Fruit fly (Drosophila melanogaster) whole organism, embryonic: ENCODE data around the gene CG10019.

Source experiments
- B-H2 ChIP-seq: fragments of 200-800 bp; sonication (Bioruptor generic); optimal IDR thresholded peaks from 2 replicates; lab custom pipeline; 2018; ENCODE audit warnings: missing biosample characterization, mild to moderate bottlenecking, missing genetic modification characterization
- Bdp1 ChIP-seq: fragments of 200-800 bp; sonication (Bioruptor generic); optimal IDR thresholded peaks from 3 replicates; lab custom pipeline; 2016; ENCODE audit warnings: missing biosample characterization, missing genetic modification characterization
- Bgb ChIP-seq: fragments of 200-800 bp; sonication (Bioruptor generic); IDR thresholded peaks from 2 replicates; pipeline ENCODE4 v1.3.6; 2022; ENCODE audit warnings: missing biosample characterization, missing genetic modification characterization; ENCODE audit not compliant: partially characterized antibody
- CG10147 ChIP-seq: fragments of 200-800 bp; sonication (Bioruptor generic); optimal IDR thresholded peaks from 2 replicates; lab custom pipeline; 2019; ENCODE audit warnings: missing biosample characterization, mild to moderate bottlenecking, missing genetic modification characterization, moderate library complexity
- CG1024 ChIP-seq: fragments of 200-800 bp; sonication (Bioruptor generic); IDR thresholded peaks from 2 replicates; pipeline ENCODE4 v1.3.6; 2022; ENCODE audit warnings: missing biosample characterization, missing genetic modification characterization
- CG10321 ChIP-seq: fragments of 200-800 bp; sonication (Bioruptor generic); IDR thresholded peaks from 2 replicates; pipeline ENCODE4 v1.3.6; 2022; ENCODE audit warnings: missing biosample characterization, missing genetic modification characterization
- CG10431 ChIP-seq: fragments of 200-800 bp; sonication (Bioruptor generic); optimal IDR thresholded peaks from 3 replicates; lab custom pipeline; 2018; ENCODE audit warnings: missing biosample characterization, mild to moderate bottlenecking, missing genetic modification characterization
- CG11456 ChIP-seq: fragments of 200-800 bp; sonication (Bioruptor generic); IDR thresholded peaks from 3 replicates; pipeline ENCODE4 v1.3.6; 2022; ENCODE audit warnings: missing biosample characterization, missing genetic modification characterization
- CG11504 ChIP-seq: fragments of 200-800 bp; sonication (Bioruptor generic); optimal IDR thresholded peaks from 3 replicates; lab custom pipeline; 2019; ENCODE audit warnings: missing biosample characterization, mild to moderate bottlenecking, missing genetic modification characterization, moderate library complexity
- CG11695 ChIP-seq: fragments of 200-800 bp; sonication (Bioruptor generic); IDR thresholded peaks from 3 replicates; pipeline ENCODE4 v1.3.6; 2022; ENCODE audit warnings: missing biosample characterization, missing genetic modification characterization
- CG11723 ChIP-seq: fragments of 200-800 bp; sonication (Bioruptor generic); optimal IDR thresholded peaks from 2 replicates; lab custom pipeline; 2017; ENCODE audit warnings: missing biosample characterization, mild to moderate bottlenecking, missing genetic modification characterization
- CG14441 ChIP-seq: fragments of 200-800 bp; sonication (Bioruptor generic); IDR thresholded peaks from 2 replicates; pipeline ENCODE4 v1.3.6; 2022; ENCODE audit warnings: missing biosample characterization, missing genetic modification characterization
- CG17802 ChIP-seq: fragments of 200-800 bp; sonication (Bioruptor generic); optimal IDR thresholded peaks from 2 replicates; lab custom pipeline; 2018; ENCODE audit warnings: missing biosample characterization, mild to moderate bottlenecking, missing genetic modification characterization, moderate library complexity
- CG2889 ChIP-seq: fragments of 200-800 bp; sonication (Bioruptor generic); IDR thresholded peaks from 3 replicates; pipeline ENCODE4 v1.3.6; 2022; ENCODE audit warnings: missing biosample characterization, missing genetic modification characterization
- CG30431 ChIP-seq: fragments of 200-800 bp; sonication (Bioruptor generic); optimal IDR thresholded peaks from 2 replicates; lab custom pipeline; 2017; ENCODE audit warnings: missing biosample characterization, missing genetic modification characterization
- CG31224 ChIP-seq: fragments of 200-800 bp; sonication (Bioruptor generic); IDR thresholded peaks from 2 replicates; pipeline ENCODE4 v1.3.6; 2022; ENCODE audit warnings: missing biosample characterization, missing genetic modification characterization
- CG34422 ChIP-seq: fragments of 200-800 bp; sonication (Bioruptor generic); IDR thresholded peaks from 3 replicates; pipeline ENCODE4 v1.3.6; 2022; ENCODE audit warnings: missing biosample characterization, missing genetic modification characterization
- CG3995 ChIP-seq: fragments of 200-800 bp; sonication (Bioruptor generic); optimal IDR thresholded peaks from 3 replicates; lab custom pipeline; 2016; ENCODE audit warnings: missing biosample characterization, missing genetic modification characterization
- CG4424 ChIP-seq: fragments of 200-800 bp; sonication (Bioruptor generic); optimal IDR thresholded peaks from 3 replicates; lab custom pipeline; 2016; ENCODE audit warnings: missing biosample characterization, missing genetic modification characterization
- CG4707 ChIP-seq: fragments of 200-800 bp; sonication (Bioruptor generic); optimal IDR thresholded peaks from 2 replicates; lab custom pipeline; 2018; ENCODE audit warnings: missing biosample characterization, mild to moderate bottlenecking, missing genetic modification characterization, moderate library complexity
- CG4820 ChIP-seq: fragments of 200-800 bp; sonication (Bioruptor generic); optimal IDR thresholded peaks from 3 replicates; lab custom pipeline; 2016; ENCODE audit warnings: missing biosample characterization, missing genetic modification characterization
- CG6175 ChIP-seq: fragments of 200-800 bp; sonication (Bioruptor generic); IDR thresholded peaks from 3 replicates; pipeline ENCODE4 v1.3.6; 2022; ENCODE audit warnings: missing biosample characterization, missing genetic modification characterization
- CG6689 ChIP-seq: fragments of 200-800 bp; sonication (Bioruptor generic); IDR thresholded peaks from 2 replicates; pipeline ENCODE4 v1.3.6; 2022; ENCODE audit warnings: missing biosample characterization, missing genetic modification characterization
- Doc3 ChIP-seq: fragments of 200-800 bp; sonication (Bioruptor generic); IDR thresholded peaks from 3 replicates; pipeline ENCODE4 v1.3.6; 2022; ENCODE audit warnings: missing biosample characterization, missing genetic modification characterization; ENCODE audit not compliant: partially characterized antibody
- Dp ChIP-seq: fragments of 200-800 bp; sonication (Bioruptor generic); optimal IDR thresholded peaks from 2 replicates; lab custom pipeline; 2018; ENCODE audit warnings: missing biosample characterization, mild to moderate bottlenecking, missing genetic modification characterization, moderate library complexity
- H2.0 ChIP-seq: fragments of 200-800 bp; sonication (Bioruptor generic); IDR thresholded peaks from 2 replicates; pipeline ENCODE4 v1.3.6; 2022; ENCODE audit warnings: missing biosample characterization, missing genetic modification characterization
- Lhr ChIP-seq: fragments of 200-800 bp; sonication (Bioruptor generic); optimal IDR thresholded peaks from 3 replicates; lab custom pipeline; 2017; ENCODE audit warnings: mild to moderate bottlenecking, missing biosample characterization, missing genetic modification reagents, missing genetic modification characterization
- Mes4 ChIP-seq: fragments of 200-800 bp; sonication (Bioruptor generic); optimal IDR thresholded peaks from 2 replicates; lab custom pipeline; 2016; ENCODE audit warnings: missing biosample characterization, missing genetic modification characterization
- Rx ChIP-seq: fragments of 200-800 bp; sonication (Bioruptor generic); IDR thresholded peaks from 2 replicates; pipeline ENCODE4 v1.3.6; 2022; ENCODE audit warnings: missing biosample characterization, missing genetic modification characterization
- Sox102F ChIP-seq: fragments of 200-800 bp; sonication (Bioruptor generic); optimal IDR thresholded peaks from 2 replicates; lab custom pipeline; 2018; ENCODE audit warnings: missing biosample characterization, mild to moderate bottlenecking, missing genetic modification characterization, moderate library complexity
- Taf1 ChIP-seq: fragments of 200-800 bp; sonication (Bioruptor generic); IDR thresholded peaks from 2 replicates; pipeline ENCODE4 v1.3.6; 2022; ENCODE audit warnings: missing biosample characterization, missing genetic modification characterization
- Tbp ChIP-seq: fragments of >200 bp; optimal IDR thresholded peaks from 2 replicates; lab custom pipeline; 2018; ENCODE audit warnings: missing biosample characterization, missing genetic modification characterization
- amos ChIP-seq: fragments of 200-800 bp; sonication (Bioruptor generic); IDR thresholded peaks from 2 replicates; pipeline ENCODE4 v1.3.6; 2022; ENCODE audit warnings: missing biosample characterization, missing genetic modification characterization; ENCODE audit not compliant: partially characterized antibody
- ash1 ChIP-seq: fragments of 200-800 bp; sonication (Bioruptor generic); optimal IDR thresholded peaks from 2 replicates; lab custom pipeline; 2018; ENCODE audit warnings: missing biosample characterization, mild to moderate bottlenecking, missing genetic modification characterization
- ato ChIP-seq: fragments of 200-800 bp; sonication (Bioruptor generic); IDR thresholded peaks from 2 replicates; pipeline ENCODE4 v1.3.6; 2022; ENCODE audit warnings: missing biosample characterization, missing genetic modification characterization; ENCODE audit not compliant: partially characterized antibody
- crp ChIP-seq, 2 experiments: fragments of 200-800 bp; sonication (Bioruptor generic); optimal IDR thresholded peaks; 2 replicates in 1 of 2; 3 replicates in 1 of 2; lab custom pipeline; 2017; ENCODE audit warnings: missing biosample characterization in 2 of 2, missing genetic modification characterization in 2 of 2, mild to moderate bottlenecking in 1 of 2, moderate library complexity in 1 of 2
- danr ChIP-seq: fragments of 200-800 bp; sonication (Bioruptor generic); IDR thresholded peaks from 2 replicates; pipeline ENCODE4 v1.3.6; 2022; ENCODE audit warnings: missing biosample characterization, missing genetic modification characterization
- gce ChIP-seq: fragments of 200-800 bp; sonication (Bioruptor generic); IDR thresholded peaks from 3 replicates; pipeline ENCODE4 v1.3.6; 2022; ENCODE audit warnings: missing biosample characterization, missing genetic modification characterization
- grau ChIP-seq: fragments of 200-800 bp; optimal IDR thresholded peaks from 3 replicates; lab custom pipeline; 2019; ENCODE audit warnings: missing biosample characterization, mild to moderate bottlenecking, missing genetic modification characterization, moderate library complexity
- hkb ChIP-seq, 2 experiments: fragments of 200-800 bp in 1 of 2; fragments of >200 bp in 1 of 2; sonication (Bioruptor generic) in 1 of 2; IDR thresholded peaks in 1 of 2; optimal IDR thresholded peaks in 1 of 2; 2 replicates each; pipeline versions ENCODE4 v1.3.6 to Lab custom; 2017 to 2022; ENCODE audit warnings: missing biosample characterization in 1 of 2, missing genetic modification characterization in 1 of 2
- lbe ChIP-seq: fragments of 200-800 bp; sonication (Bioruptor generic); optimal IDR thresholded peaks from 2 replicates; lab custom pipeline; 2016; ENCODE audit warnings: missing biosample characterization, mild to moderate bottlenecking, missing genetic modification characterization
- mam ChIP-seq: fragments of 200-800 bp; sonication (Bioruptor generic); optimal IDR thresholded peaks from 3 replicates; lab custom pipeline; 2016; ENCODE audit warnings: missing biosample characterization, missing genetic modification characterization
- mld ChIP-seq: fragments of 200-800 bp; sonication (Bioruptor generic); IDR thresholded peaks from 3 replicates; pipeline ENCODE4 v1.3.6; 2022; ENCODE audit warnings: missing biosample characterization, missing genetic modification characterization; ENCODE audit not compliant: partially characterized antibody
- nerfin-1 ChIP-seq: fragments of 200-800 bp; sonication (Bioruptor generic); optimal IDR thresholded peaks from 3 replicates; lab custom pipeline; 2019; ENCODE audit warnings: missing biosample characterization, mild to moderate bottlenecking, missing genetic modification characterization, moderate library complexity
- oc ChIP-seq: fragments of 200-800 bp; sonication (Bioruptor generic); optimal IDR thresholded peaks from 2 replicates; lab custom pipeline; 2018; ENCODE audit warnings: missing biosample characterization, mild to moderate bottlenecking, missing genetic modification characterization, moderate library complexity
- prd ChIP-seq, 3 experiments: fragments of >200 bp in 2 of 3; fragments of 200-800 bp in 1 of 3; sonication (Bioruptor generic) in 1 of 3; optimal IDR thresholded peaks in 2 of 3; IDR thresholded peaks in 1 of 3; 2 replicates in 2 of 3; 3 replicates in 1 of 3; pipeline versions ENCODE4 v1.3.6 to Lab custom; 2017 to 2022; ENCODE audit warnings: missing biosample characterization in 1 of 3, missing genetic modification characterization in 1 of 3
- sisA ChIP-seq: fragments of 200-800 bp; sonication (Bioruptor generic); IDR thresholded peaks from 2 replicates; pipeline ENCODE4 v1.3.6; 2022; ENCODE audit warnings: missing biosample characterization, missing genetic modification characterization
- sqz ChIP-seq: fragments of 200-800 bp; sonication (Bioruptor generic); optimal IDR thresholded peaks from 3 replicates; lab custom pipeline; 2018; ENCODE audit warnings: missing biosample characterization, mild to moderate bottlenecking, missing genetic modification characterization

CG10019 gene

DNA sequence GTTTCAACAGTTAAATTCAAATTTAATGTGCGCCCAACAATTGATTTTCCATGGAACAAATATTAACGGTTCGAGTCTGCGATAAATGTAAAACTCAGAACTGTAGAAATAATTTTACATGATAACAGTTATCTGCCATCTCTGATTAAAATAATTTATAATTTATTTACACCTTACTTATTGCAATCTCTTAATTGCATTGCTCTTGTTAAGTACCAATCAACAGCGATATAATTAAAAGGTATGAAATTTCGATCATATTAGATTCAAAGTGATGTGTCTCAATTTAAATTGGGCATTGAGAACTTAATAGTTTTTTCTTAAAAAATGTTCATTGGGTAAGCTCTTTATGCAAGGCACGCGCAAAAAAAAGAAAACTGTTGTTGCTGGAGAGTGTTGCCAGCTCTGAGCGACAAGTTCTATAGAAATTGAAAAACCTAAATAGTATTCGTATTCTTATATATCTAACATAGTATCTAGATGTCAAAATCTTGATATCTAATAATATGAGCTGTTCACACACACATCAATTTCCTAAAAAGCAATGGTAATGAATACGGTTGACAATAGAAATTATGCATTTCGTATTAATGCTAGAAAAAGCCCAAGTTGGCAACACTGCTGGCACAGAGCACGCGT is 72.7 kb downstream of the CG10019 start (continued):
- peak; percentile 54; the same call in 1 of the 2 replicates for TF ChIP-seq H2.0 (GFP tag; lab: Robert Waterston, UW)
- no peak for TF ChIP-seq Tbp (GFP tag; lab: Kevin White, UChicago)
- no peak for TF ChIP-seq CG10431 (GFP tag; lab: Kevin White, UChicago)
- peak; percentile 46; the same call in 1 of the 3 replicates for TF ChIP-seq gce (GFP tag; lab: Robert Waterston, UW)
- TF ChIP-seq CG11695 (GFP tag; lab: Robert Waterston, UW): peak; percentile 67
- peak; percentile 63 for TF ChIP-seq CG4707 (GFP tag; lab: Kevin White, UChicago)
- TF ChIP-seq Bgb (GFP tag; lab: Robert Waterston, UW): peak; percentile 28; the same call in 1 of the 2 replicates
- TF ChIP-seq lbe (GFP tag; lab: Kevin White, UChicago): no peak
- TF ChIP-seq Bdp1 (GFP tag; lab: Kevin White, UChicago): peak; percentile 20
- peak; percentile 49 for TF ChIP-seq sisA (GFP tag; lab: Robert Waterston, UW)
- peak; percentile 68; the same call in 2 of the 3 replicates for TF ChIP-seq CG11456 (GFP tag; lab: Robert Waterston, UW)
- no peak for TF ChIP-seq mld (GFP tag; lab: Robert Waterston, UW)
- TF ChIP-seq Mes4 (GFP tag; lab: Kevin White, UChicago): peak; percentile 22
- TF ChIP-seq Taf1: peak; percentile 52; the same call in 1 of the 2 replicates
- no peak for TF ChIP-seq Rx (GFP tag; lab: Robert Waterston, UW)
- TF ChIP-seq crp (GFP tag; optimal IDR thresholded peaks at IDR 0.05; lab: Kevin White, UChicago): peak in 1 of 2 experiments; percentile 20
- peak; percentile 22 for TF ChIP-seq CG4820 (GFP tag; lab: Kevin White, UChicago)
- no peak for TF ChIP-seq CG17802
- peak; percentile 66 for TF ChIP-seq CG6689 (GFP tag; lab: Robert Waterston, UW)
- peak; percentile 83 for TF ChIP-seq Sox102F (GFP tag; lab: Kevin White, UChicago)
- peak; percentile 39 for TF ChIP-seq CG30431 (GFP tag; lab: Kevin White, UChicago)
- TF ChIP-seq Doc3: no peak
- TF ChIP-seq CG6175 (GFP tag; lab: Robert Waterston, UW): peak; percentile 69; the same call in 1 of the 3 replicates
- no peak for TF ChIP-seq CG1024 (GFP tag; lab: Robert Waterston, UW)
- no peak for TF ChIP-seq oc
- no peak for TF ChIP-seq prd (optimal IDR thresholded peaks at IDR 0.05; lab: Kevin White, UChicago)
- TF ChIP-seq prd (GFP tag; IDR thresholded peaks at IDR 0.05; lab: Robert Waterston, UW): peak; percentile 71
- TF ChIP-seq hkb (optimal IDR thresholded peaks at IDR 0.05; lab: Kevin White, UChicago): no peak
- peak; percentile 76 for TF ChIP-seq hkb (GFP tag; IDR thresholded peaks at IDR 0.05; lab: Robert Waterston, UW)
- TF ChIP-seq CG2889 (GFP tag; lab: Robert Waterston, UW): 0 out of 3 replicates have a peak, but pooled peaks have one; percentile 54
- no peak for TF ChIP-seq ato (GFP tag; lab: Robert Waterston, UW)
- TF ChIP-seq mam (GFP tag; lab: Kevin White, UChicago): peak; percentile 53
- TF ChIP-seq Lhr (GFP tag; lab: Kevin White, UChicago): no peak
- TF ChIP-seq grau: peak; percentile 80
- no peak for TF ChIP-seq CG11504
- 0 out of 3 replicates have a peak, but pooled peaks have one; percentile 43 for TF ChIP-seq CG34422 (GFP tag; lab: Robert Waterston, UW)
- peak; percentile 51; the same call in 1 of the 2 replicates for TF ChIP-seq CG10321 (GFP tag; lab: Robert Waterston, UW)
- TF ChIP-seq CG14441 (GFP tag; lab: Robert Waterston, UW): peak; percentile 68
- peak; percentile 54 for TF ChIP-seq Dp (GFP tag; lab: Kevin White, UChicago)
- TF ChIP-seq CG4424: peak; percentile 60
- TF ChIP-seq danr (GFP tag; lab: Robert Waterston, UW): no peak
- TF ChIP-seq CG31224 (GFP tag; lab: Robert Waterston, UW): peak; percentile 45
- TF ChIP-seq sqz (GFP tag; lab: Kevin White, UChicago): no peak
- peak; percentile 82 for TF ChIP-seq B-H2
- TF ChIP-seq nerfin-1: no peak
- TF ChIP-seq ash1 (GFP tag; lab: Kevin White, UChicago): no peak
- TF ChIP-seq CG3995 (GFP tag; lab: Kevin White, UChicago): peak; percentile 88
- no peak for TF ChIP-seq CG10147 (GFP tag; lab: Kevin White, UChicago)
- no peak for TF ChIP-seq CG11723 (GFP tag; lab: Kevin White, UChicago)
- TF ChIP-seq amos: peak; percentile 32; the same call in 1 of the 2 replicates
